Fruit fly (Drosophila melanogaster): ENCODE results near the gene CG34375.
A peak's percentile ranks its signal among the peaks of the same experiment; 100 is the strongest.

CG34375 gene

DNA sequence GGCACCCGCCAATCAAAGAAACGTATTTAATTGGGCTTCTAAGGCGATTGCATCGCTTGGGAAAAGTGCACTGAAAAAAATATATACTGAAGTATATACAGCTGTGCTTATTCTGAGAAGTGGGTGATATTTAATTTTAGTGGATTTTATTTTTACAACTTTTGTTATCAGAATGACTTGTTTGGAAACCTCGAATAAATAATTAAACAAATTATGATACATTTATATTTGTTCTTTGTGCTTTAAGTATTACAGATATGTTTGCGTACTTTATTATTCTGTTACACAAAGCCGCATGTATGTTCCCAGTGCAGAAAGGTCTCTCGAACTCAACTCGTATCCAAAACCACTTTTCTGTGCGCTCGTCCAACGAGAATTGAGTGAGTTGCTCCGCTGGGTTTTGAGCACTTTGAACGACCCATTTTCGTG lies 38.3 kb upstream of the CG34375 start (continued):
- TF ChIP-seq CG2678 (tag; optimal IDR thresholded peaks at IDR 0.05) (peak; percentile 88), gsb (GFP tag; IDR thresholded peaks at IDR 0.05) (no peak), her (GFP tag; optimal IDR thresholded peaks at IDR 0.05) (no peak), CG13287 (GFP tag; IDR thresholded peaks at IDR 0.05; ENCODE audit: partially characterized antibody) (no peak), Lim3 (GFP tag; IDR thresholded peaks at IDR 0.05) (0 out of 2 replicates have a peak, but pooled peaks have one; percentile 22), Hmr (GFP tag; optimal IDR thresholded peaks at IDR 0.05) (peak; percentile 71), Abd-B (GFP tag; optimal IDR thresholded peaks at IDR 0.05) (peak; percentile 70), CG10543 (GFP tag; optimal IDR thresholded peaks at IDR 0.05) (peak; percentile 58), Blimp-1 (GFP tag; optimal IDR thresholded peaks at IDR 0.05) (peak; percentile 80), Usf (GFP tag; optimal IDR thresholded peaks at IDR 0.05) (peak; percentile 6), CG4328 (GFP tag; optimal IDR thresholded peaks at IDR 0.05) (peak; percentile 62), psq (GFP tag; optimal IDR thresholded peaks at IDR 0.05) (peak; percentile 21), CG30020 (tag; optimal IDR thresholded peaks at IDR 0.05) (peak; percentile 43), hkb (optimal IDR thresholded peaks at IDR 0.05) (no peak), hkb (GFP tag; IDR thresholded peaks at IDR 0.05) (peak; percentile 57), CG16863 (GFP tag; optimal IDR thresholded peaks at IDR 0.05) (peak; percentile 40), cato (GFP tag; optimal IDR thresholded peaks at IDR 0.05; ENCODE audit: borderline replicate concordance) (peak; percentile 52), sqz (GFP tag; optimal IDR thresholded peaks at IDR 0.05) (peak; percentile 46), YL-1 (GFP tag; optimal IDR thresholded peaks at IDR 0.05) (no peak), wor (GFP tag; IDR thresholded peaks at IDR 0.05) (peak; percentile 77), Dp (GFP tag; optimal IDR thresholded peaks at IDR 0.05) (no peak), Xrp1 (GFP tag; IDR thresholded peaks at IDR 0.05) (peak; percentile 80), pho (GFP tag; optimal IDR thresholded peaks at IDR 0.05) (no peak), bcd (GFP tag; optimal IDR thresholded peaks at IDR 0.05) (peak; percentile 71), yki (optimal IDR thresholded peaks at IDR 0.05) (no peak), gcm (GFP tag; optimal IDR thresholded peaks at IDR 0.05) (peak; percentile 76), ara (GFP tag; IDR thresholded peaks at IDR 0.05) (peak; percentile 60; the same call in 1 of the 2 replicates), CG11504 (tag; optimal IDR thresholded peaks at IDR 0.05) (peak; percentile 89), CG3407 (GFP tag; optimal IDR thresholded peaks at IDR 0.05) (peak; percentile 31), rib (GFP tag; IDR thresholded peaks at IDR 0.05) (no peak), wek (GFP tag; optimal IDR thresholded peaks at IDR 0.05) (no peak), sens (GFP tag) (peak; percentile 91), ERR (GFP tag; optimal IDR thresholded peaks at IDR 0.05) (no peak), CG31388 (GFP tag; optimal IDR thresholded peaks at IDR 0.05) (peak; percentile 4), lmd (GFP tag; IDR thresholded peaks at IDR 0.05) (peak; percentile 91), odd (GFP tag; optimal IDR thresholded peaks at IDR 0.05) (peak; percentile 63), CG9727 (GFP tag; optimal IDR thresholded peaks at IDR 0.05) (peak; percentile 67), bab2 (GFP tag; optimal IDR thresholded peaks at IDR 0.05) (peak; percentile 2), dm (GFP tag; optimal IDR thresholded peaks at IDR 0.05) (peak; percentile 18), Ets97D (GFP tag; optimal IDR thresholded peaks at IDR 0.05) (peak; percentile 10), dmrt99B (tag; optimal IDR thresholded peaks at IDR 0.05) (peak; percentile 92), toy (GFP tag; IDR thresholded peaks at IDR 0.05) (no peak), CG11696 (GFP tag; IDR thresholded peaks at IDR 0.05) (peak; percentile 10; the same call in 1 of the 2 replicates), ttk (GFP tag; IDR thresholded peaks at IDR 0.05) (peak; percentile 58; the same call in 1 of the 2 replicates), Asciz (GFP tag; optimal IDR thresholded peaks at IDR 0.05) (peak; percentile 84), PHDP (tag; optimal IDR thresholded peaks at IDR 0.05) (peak; percentile 80), kni (GFP tag; optimal IDR thresholded peaks at IDR 0.05) (peak; percentile 46), Atf-2 (GFP tag; optimal IDR thresholded peaks at IDR 0.05) (peak; percentile 28), CG17912 (GFP tag; optimal IDR thresholded peaks at IDR 0.05) (no peak), zen (tag; optimal IDR thresholded peaks at IDR 0.05) (peak; percentile 55), CTCF (GFP tag; optimal IDR thresholded peaks at IDR 0.05) (no peak), repo (GFP tag; optimal IDR thresholded peaks at IDR 0.05) (peak; percentile 14)
